Worm (Caenorhabditis elegans): ENCODE measurements around the gene gtr-1.

Gene gtr-1

DNA sequence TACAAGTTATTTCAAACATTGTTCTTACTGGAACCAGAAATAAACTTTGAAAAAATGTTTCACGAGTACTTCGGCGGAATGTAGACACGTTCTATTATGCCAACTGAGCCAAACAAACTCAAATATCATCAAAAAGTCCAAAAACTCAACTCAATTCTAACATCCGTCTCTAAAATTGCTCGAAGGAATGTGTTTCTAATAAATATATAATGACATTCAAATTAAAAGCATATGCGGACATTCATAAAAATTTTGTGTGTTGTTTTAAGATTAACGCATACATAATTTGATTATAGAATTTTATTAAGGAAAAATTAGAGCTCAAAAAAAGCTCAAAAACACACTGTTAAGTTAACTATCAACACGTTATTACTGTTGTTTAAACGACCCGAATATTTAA is 42.9 kb downstream of the gtr-1 start:
- TF ChIP-seq bed-2 (GFP tag; IDR thresholded peaks at IDR 0.05): no peak
- no peak for TF ChIP-seq lag-1 (GFP tag; IDR thresholded peaks at IDR 0.05)
- no peak for TF ChIP-seq dox-1 (GFP tag; IDR thresholded peaks at IDR 0.05)
- no peak for TF ChIP-seq snpc-3.4 (tag; optimal IDR thresholded peaks at IDR 0.05)
- TF ChIP-seq ceh-91 (GFP tag; IDR thresholded peaks at IDR 0.05): no peak
- TF ChIP-seq sea-2 (GFP tag; IDR thresholded peaks at IDR 0.05): no peak
- no peak for TF ChIP-seq F39B2.1 (GFP tag; IDR thresholded peaks at IDR 0.05)
- TF ChIP-seq egl-18 (GFP tag; IDR thresholded peaks at IDR 0.05): no peak
- TF ChIP-seq ama-1 (optimal IDR thresholded peaks at IDR 0.05): no peak
- no peak for TF ChIP-seq ama-1 (GFP tag; optimal IDR thresholded peaks at IDR 0.05)
- no peak for TF ChIP-seq athp-1 (tag; optimal IDR thresholded peaks at IDR 0.05)
- no peak for TF ChIP-seq madf-6 (GFP tag; IDR thresholded peaks at IDR 0.05)
- TF ChIP-seq sptf-2 (GFP tag; optimal IDR thresholded peaks at IDR 0.05): no peak

DNA sequence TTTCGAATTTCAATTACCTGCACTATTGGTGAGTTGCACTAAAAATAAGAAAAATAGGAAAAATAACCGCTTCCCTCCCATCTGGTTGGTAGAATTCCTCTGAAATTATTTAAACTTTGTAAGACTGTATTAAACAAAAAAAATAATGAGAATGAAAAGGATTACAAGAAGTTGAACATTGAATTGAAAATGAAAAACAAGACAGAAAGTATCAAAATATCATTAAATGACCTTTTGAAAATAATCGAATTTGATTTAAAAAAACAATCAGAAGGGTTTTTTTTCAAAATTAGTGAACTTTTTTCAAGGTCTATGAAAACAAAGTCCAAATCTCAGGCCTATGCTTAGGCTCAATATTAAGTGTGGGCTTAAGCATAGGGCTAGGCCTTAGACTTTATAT is 48.8 kb downstream of the gtr-1 start, which contains the start of gene igcm-1:
TSS of gene igcm-1 (minus strand) at position 101 of the 400 bp plus-strand sequence.
- TF ChIP-seq zfh-2 (GFP tag; conservative IDR thresholded peaks at IDR 0.05) (no peak), efl-1 (GFP tag; optimal IDR thresholded peaks at IDR 0.05) (no peak), ceh-40 (GFP tag; IDR thresholded peaks at IDR 0.05) (no peak), B0261.1 (tag; optimal IDR thresholded peaks at IDR 0.05) (no peak), attf-6 (GFP tag; IDR thresholded peaks at IDR 0.05) (no peak), let-526 (GFP tag; IDR thresholded peaks at IDR 0.05) (no peak), hmg-20 (GFP tag; IDR thresholded peaks at IDR 0.05) (no peak), mel-28 (tag; optimal IDR thresholded peaks at IDR 0.05; ENCODE audit: borderline replicate concordance) (no peak), sdz-38 (tag; optimal IDR thresholded peaks at IDR 0.05) (no peak), nfyb-1 (GFP tag; IDR thresholded peaks at IDR 0.05) (no peak), F57A8.1 (GFP tag; optimal IDR thresholded peaks at IDR 0.05) (no peak), ets-4 (GFP tag; optimal IDR thresholded peaks at IDR 0.05) (no peak), hmg-1.2 (GFP tag; IDR thresholded peaks at IDR 0.05) (no peak), somi-1 (GFP tag; optimal IDR thresholded peaks at IDR 0.05) (no peak), ZK185.1 (tag; optimal IDR thresholded peaks at IDR 0.05; ENCODE audit: poor library complexity, severe bottlenecking) (no peak)

DNA sequence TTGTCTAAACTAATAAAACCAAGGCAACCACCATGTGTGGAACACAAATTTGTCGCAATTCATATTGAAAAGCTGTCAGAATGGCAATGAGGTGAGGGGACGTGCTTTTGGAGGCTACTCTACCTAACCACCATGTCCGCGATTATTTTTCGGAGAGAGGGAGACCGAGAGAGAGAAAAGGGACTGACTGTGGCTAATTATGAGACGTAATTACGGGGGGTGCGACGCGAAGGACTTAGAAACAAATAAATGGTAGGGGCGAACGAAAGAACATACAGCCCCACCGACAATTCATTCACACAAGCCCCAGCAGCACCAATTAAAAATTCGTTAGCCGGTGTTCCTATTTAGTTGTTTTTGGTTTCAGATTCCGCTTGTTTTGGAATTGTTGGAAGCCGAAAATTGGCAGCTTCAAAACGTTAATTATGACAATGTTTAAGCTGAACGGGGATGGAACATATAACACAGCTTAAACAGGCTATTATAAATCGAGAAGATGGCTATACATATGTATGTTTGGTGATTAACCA is 50.2 kb downstream of the gtr-1 start:
- TF ChIP-seq madf-3 (GFP tag; IDR thresholded peaks at IDR 0.05) (no peak), attf-3 (GFP tag; conservative IDR thresholded peaks at IDR 0.05) (no peak), mxl-1 (tag; optimal IDR thresholded peaks at IDR 0.05) (no peak), egl-18 (GFP tag; IDR thresholded peaks at IDR 0.05) (no peak)

DNA sequence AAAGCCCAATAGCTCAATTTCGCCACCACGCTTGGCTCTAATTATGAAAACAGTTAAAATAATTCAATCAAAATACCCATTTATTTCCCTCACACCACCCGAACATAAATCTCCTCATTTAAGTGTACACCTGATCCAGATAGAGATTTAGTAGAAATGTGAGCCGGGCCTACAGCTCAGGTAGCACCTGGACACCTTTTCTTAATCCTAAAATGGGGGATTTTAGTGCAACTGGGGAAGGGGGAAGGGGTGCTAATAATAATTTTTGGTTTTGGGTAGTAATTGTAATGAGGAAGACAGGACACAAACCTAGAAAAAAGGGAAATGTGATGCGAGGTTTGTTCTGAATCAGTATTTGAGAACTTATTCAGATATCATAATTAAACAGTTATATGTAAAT is 51.0 kb downstream of the gtr-1 start:
- TF ChIP-seq hlh-26 (GFP tag; conservative IDR thresholded peaks at IDR 0.05) (no peak), lsy-27 (tag; optimal IDR thresholded peaks at IDR 0.05; ENCODE audit: borderline replicate concordance, insufficient read depth) (no peak), bed-1 (GFP tag; IDR thresholded peaks at IDR 0.05) (no peak), ztf-22 (GFP tag; optimal IDR thresholded peaks at IDR 0.05) (no peak), attf-3 (GFP tag; conservative IDR thresholded peaks at IDR 0.05) (no peak)

Data from whole organism, young adult.